Fruit fly (Drosophila melanogaster): Measurements from ENCODE around the gene Rcc1.

dm6 chr3L:5940431-5940830, 7.9 kb upstream of the Rcc1 start:
- TF ChIP-seq Sox102F (GFP tag; optimal IDR thresholded peaks at IDR 0.05), result no peak
- TF ChIP-seq Met (GFP tag; optimal IDR thresholded peaks at IDR 0.05), result no peak
- no peak for TF ChIP-seq Gug (GFP tag; IDR thresholded peaks at IDR 0.05)
- no peak for TF ChIP-seq lz (GFP tag; optimal IDR thresholded peaks at IDR 0.05)
- no peak for TF ChIP-seq achi (GFP tag; optimal IDR thresholded peaks at IDR 0.05)
- TF ChIP-seq fkh (GFP tag; optimal IDR thresholded peaks at IDR 0.05), result no peak
- TF ChIP-seq CG6276 (GFP tag; optimal IDR thresholded peaks at IDR 0.05), result no peak
- TF ChIP-seq Hr39 (GFP tag; optimal IDR thresholded peaks at IDR 0.05), result no peak
- no peak for TF ChIP-seq CG6854 (GFP tag; optimal IDR thresholded peaks at IDR 0.05)
- TF ChIP-seq eg (GFP tag; IDR thresholded peaks at IDR 0.05), result no peak
- no peak for TF ChIP-seq CG3032 (tag; optimal IDR thresholded peaks at IDR 0.05)
- TF ChIP-seq svp (GFP tag), result no peak
- TF ChIP-seq salr (GFP tag; optimal IDR thresholded peaks at IDR 0.05), result no peak

Data from whole organism, prepupa.